Worm (Caenorhabditis elegans): Measurements from ENCODE around the gene Y55F3BR.11.

Gene Y55F3BR.11

ce11 chrIV:854357-855269, at the start of gene Y55F3BR.11, which contains the start of gene lem-4:
Gene Y55F3BR.11 (plus strand): TSS chrIV:855219.
Gene lem-4 (minus strand): TSS chrIV:854780.
- no peak for TF ChIP-seq unc-62 (GFP tag; optimal IDR thresholded peaks at IDR 0.05)

- no peak for TF ChIP-seq unc-62 (GFP tag; optimal IDR thresholded peaks at IDR 0.05)
Observed at ce11 chrIV:805693-806092, 49.3 kb upstream of the Y55F3BR.11 start.

- no peak for TF ChIP-seq unc-62 (GFP tag; optimal IDR thresholded peaks at IDR 0.05)
Observed at ce11 chrIV:807027-807516, 47.9 kb upstream of the Y55F3BR.11 start, which contains the start of gene Y55F3BL.6. Gene Y55F3BL.6 (minus strand): TSS chrIV:807077.

- TF ChIP-seq unc-62 (GFP tag; optimal IDR thresholded peaks at IDR 0.05) = no peak
Observed at ce11 chrIV:817879-818278, 37.1 kb upstream of the Y55F3BR.11 start.

- no peak for TF ChIP-seq unc-62 (GFP tag; optimal IDR thresholded peaks at IDR 0.05)
Observed at ce11 chrIV:824854-825253, 30.2 kb upstream of the Y55F3BR.11 start, which contains the start of gene zipt-15. Gene zipt-15 (minus strand): TSS chrIV:824954.

ce11 chrIV:826145-826544, 28.9 kb upstream of the Y55F3BR.11 start:
- TF ChIP-seq unc-62 (GFP tag; optimal IDR thresholded peaks at IDR 0.05) = no peak

ce11 chrIV:828427-828826, 26.6 kb upstream of the Y55F3BR.11 start:
- no peak for TF ChIP-seq unc-62 (GFP tag; optimal IDR thresholded peaks at IDR 0.05)

ce11 chrIV:829107-829506, 25.9 kb upstream of the Y55F3BR.11 start:
- TF ChIP-seq unc-62 (GFP tag; optimal IDR thresholded peaks at IDR 0.05) = no peak

- TF ChIP-seq unc-62 (GFP tag; optimal IDR thresholded peaks at IDR 0.05) = no peak
Observed at ce11 chrIV:829691-830090, 25.3 kb upstream of the Y55F3BR.11 start.

ce11 chrIV:830262-830960, 24.6 kb upstream of the Y55F3BR.11 start:
- no peak for TF ChIP-seq unc-62 (GFP tag; optimal IDR thresholded peaks at IDR 0.05)

- TF ChIP-seq unc-62 (GFP tag; optimal IDR thresholded peaks at IDR 0.05) = no peak
Observed at ce11 chrIV:831796-832486, 23.1 kb upstream of the Y55F3BR.11 start, which contains the start of the genes madf-1 and Y55F3BR.10. Gene madf-1 (minus strand): TSS chrIV:831896. Gene Y55F3BR.10 (plus strand): TSS chrIV:832436.

ce11 chrIV:833517-833916, 21.5 kb upstream of the Y55F3BR.11 start:
- no peak for TF ChIP-seq unc-62 (GFP tag; optimal IDR thresholded peaks at IDR 0.05)

- no peak for TF ChIP-seq unc-62 (GFP tag; optimal IDR thresholded peaks at IDR 0.05)
Observed at ce11 chrIV:842095-842494, 12.9 kb upstream of the Y55F3BR.11 start, which contains the start of gene Y55F3BR.6. Gene Y55F3BR.6 (minus strand): TSS chrIV:842126.

ce11 chrIV:842630-843029, 12.4 kb upstream of the Y55F3BR.11 start:
- TF ChIP-seq unc-62 (GFP tag; optimal IDR thresholded peaks at IDR 0.05) = no peak

ce11 chrIV:845198-845597, 9.8 kb upstream of the Y55F3BR.11 start, which contains the start of gene lgc-33:
Gene lgc-33 (plus strand): TSS chrIV:845498.
- no peak for TF ChIP-seq unc-62 (GFP tag; optimal IDR thresholded peaks at IDR 0.05)

- TF ChIP-seq unc-62 (GFP tag; optimal IDR thresholded peaks at IDR 0.05) = no peak
Observed at ce11 chrIV:848207-848606, 6.8 kb upstream of the Y55F3BR.11 start.
